Fruit fly (Drosophila melanogaster) whole organism, pupa: ENCODE measurements around the gene CG5921.

ENCODE experiments used
- CG10348 ChIP-seq: fragments of 200-800 bp; sonication (Bioruptor generic); IDR thresholded peaks from 2 replicates; pipeline ENCODE4 v1.3.6; 2022; ENCODE audit warnings: missing biosample characterization, missing genetic modification characterization
- CG12605 ChIP-seq: fragments of 200-800 bp; sonication (Bioruptor generic); IDR thresholded peaks from 2 replicates; pipeline ENCODE4 v1.3.6; 2022; ENCODE audit warnings: missing biosample characterization, missing genetic modification characterization
- CG13204 ChIP-seq: fragments of 200-800 bp; sonication (Bioruptor generic); optimal IDR thresholded peaks from 2 replicates; lab custom pipeline; 2018; ENCODE audit warnings: missing biosample characterization, mild to moderate bottlenecking, missing genetic modification characterization, moderate library complexity
- CG14655 ChIP-seq: fragments of 200-800 bp; sonication (Bioruptor generic); optimal IDR thresholded peaks from 3 replicates; lab custom pipeline; 2017; ENCODE audit warnings: mild to moderate bottlenecking, missing biosample characterization, missing genetic modification reagents, missing genetic modification characterization
- CG15710 ChIP-seq: fragments of 200-800 bp; sonication (Bioruptor generic); optimal IDR thresholded peaks from 2 replicates; lab custom pipeline; 2018; ENCODE audit warnings: missing biosample characterization, mild to moderate bottlenecking, missing genetic modification characterization, moderate library complexity
- CG17806 ChIP-seq: fragments of 200-800 bp; sonication (Bioruptor generic); optimal IDR thresholded peaks from 2 replicates; lab custom pipeline; 2018; ENCODE audit warnings: missing biosample characterization, mild to moderate bottlenecking, missing genetic modification characterization, moderate library complexity
- CG32121 ChIP-seq: fragments of 200-800 bp; sonication (Bioruptor generic); IDR thresholded peaks from 2 replicates; pipeline ENCODE4 v1.3.6; 2022; ENCODE audit warnings: missing biosample characterization, missing genetic modification characterization
- CG34367 ChIP-seq: fragments of 200-800 bp; sonication (Bioruptor generic); optimal IDR thresholded peaks from 2 replicates; lab custom pipeline; 2018; ENCODE audit warnings: missing biosample characterization, mild to moderate bottlenecking, missing genetic modification characterization
- CG4496 ChIP-seq: fragments of 200-800 bp; sonication (Bioruptor generic); IDR thresholded peaks from 3 replicates; pipeline ENCODE4 v1.3.6; 2022; ENCODE audit warnings: missing biosample characterization, missing genetic modification characterization
- CG8159 ChIP-seq: fragments of 200-800 bp; sonication (Bioruptor generic); optimal IDR thresholded peaks from 3 replicates; lab custom pipeline; 2018; ENCODE audit warnings: missing biosample characterization, mild to moderate bottlenecking, missing genetic modification characterization, moderate library complexity
- CG8301 ChIP-seq: fragments of 200-800 bp; sonication (Bioruptor generic); optimal IDR thresholded peaks from 2 replicates; lab custom pipeline; 2018; ENCODE audit warnings: missing biosample characterization, mild to moderate bottlenecking, missing genetic modification characterization
- CG9948 ChIP-seq: fragments of 200-800 bp; sonication (Bioruptor generic); optimal IDR thresholded peaks from 2 replicates; lab custom pipeline; 2018; ENCODE audit warnings: missing biosample characterization, mild to moderate bottlenecking, missing genetic modification characterization, moderate library complexity
- D1 ChIP-seq: fragments of 200-800 bp; sonication (Bioruptor generic); optimal IDR thresholded peaks from 2 replicates; lab custom pipeline; 2018; ENCODE audit warnings: missing biosample characterization, mild to moderate bottlenecking, missing genetic modification characterization, moderate library complexity
- EcR ChIP-seq: fragments of 200-800 bp; sonication (Bioruptor generic); optimal IDR thresholded peaks from 3 replicates; lab custom pipeline; 2019; ENCODE audit warnings: missing biosample characterization, missing genetic modification characterization, mild to moderate bottlenecking, moderate library complexity, missing genetic modification reagents
- Ets98B ChIP-seq: fragments of 200-800 bp; sonication (Bioruptor generic); IDR thresholded peaks from 2 replicates; pipeline ENCODE4 v1.3.6; 2022; ENCODE audit warnings: missing biosample characterization, missing genetic modification characterization
- Pif1A ChIP-seq: fragments of 200-800 bp; sonication (Bioruptor generic); optimal IDR thresholded peaks from 3 replicates; lab custom pipeline; 2016; ENCODE audit warnings: missing biosample characterization, missing genetic modification characterization
- Pif1B ChIP-seq: fragments of 200-800 bp; sonication (Bioruptor generic); optimal IDR thresholded peaks from 3 replicates; lab custom pipeline; 2016; ENCODE audit warnings: missing biosample characterization, missing genetic modification characterization
- Snoo ChIP-seq: fragments of 200-800 bp; sonication (Bioruptor generic); optimal IDR thresholded peaks from 3 replicates; lab custom pipeline; 2017; ENCODE audit warnings: missing biosample characterization, mild to moderate bottlenecking, missing genetic modification characterization, inconsistent platforms
- fd96Ca ChIP-seq: fragments of 200-800 bp; sonication (Bioruptor generic); IDR thresholded peaks from 3 replicates; pipeline ENCODE4 v1.3.6; 2022; ENCODE audit warnings: missing biosample characterization, missing genetic modification characterization
- gl ChIP-seq: fragments of 200-800 bp; sonication (Bioruptor generic); optimal IDR thresholded peaks from 2 replicates; lab custom pipeline; 2018; ENCODE audit warnings: missing biosample characterization, mild to moderate bottlenecking, missing genetic modification characterization
- rn ChIP-seq: fragments of 200-800 bp; sonication (Bioruptor generic); IDR thresholded peaks from 2 replicates; pipeline ENCODE4 v1.3.6; 2022; ENCODE audit warnings: missing biosample characterization, missing genetic modification characterization

The CG5921 gene

DNA sequence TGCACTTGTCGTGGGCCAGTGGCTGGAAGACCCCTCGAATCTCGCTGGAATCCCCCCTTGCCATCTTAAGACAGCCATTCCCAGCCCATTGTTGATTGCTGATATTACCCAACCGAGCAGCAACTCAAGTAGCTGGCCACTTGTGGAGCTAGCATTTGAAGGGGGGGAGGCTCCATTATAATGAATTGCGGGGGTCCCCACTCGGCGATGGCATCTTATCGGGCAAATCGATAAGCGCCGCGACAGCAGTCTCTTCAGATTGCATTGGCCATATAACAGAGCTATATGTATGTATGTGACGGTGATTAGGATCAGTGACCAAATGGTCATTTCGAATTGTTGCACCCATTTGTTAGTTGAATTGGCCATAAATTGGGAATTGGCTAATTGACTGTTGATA is 11.5 kb downstream of the CG5921 start:
- TF ChIP-seq EcR (GFP tag; lab: Kevin White, UChicago) (peak; percentile 35), CG8301 (no peak)

DNA sequence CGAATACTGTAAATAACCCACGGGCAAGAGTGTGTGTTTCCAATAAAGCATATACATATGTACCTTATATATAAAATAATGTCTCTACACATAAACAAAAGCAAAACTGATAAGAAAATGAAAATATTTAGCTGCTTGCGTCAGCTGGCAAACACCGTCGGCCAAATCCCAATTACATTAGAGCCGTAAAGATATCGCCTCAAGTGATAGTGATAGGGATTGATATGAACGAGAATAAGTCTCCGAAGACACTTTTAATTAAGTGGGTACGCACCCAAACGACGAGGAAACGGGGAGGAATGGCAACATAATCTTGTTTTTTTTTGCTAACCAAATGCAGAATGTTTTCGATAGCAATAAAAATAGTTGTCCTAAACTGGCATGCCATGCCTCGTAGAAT is 13.9 kb downstream of the CG5921 start:
- TF ChIP-seq CG34367 (tag; lab: Kevin White, UChicago) (no peak), CG9948 (tag; lab: Kevin White, UChicago) (no peak), CG12605 (GFP tag; lab: Robert Waterston, UW) (no peak), CG17806 (tag; lab: Kevin White, UChicago) (no peak), CG13204 (GFP tag; lab: Kevin White, UChicago) (no peak), CG15710 (tag; lab: Kevin White, UChicago) (no peak), Ets98B (GFP tag; lab: Robert Waterston, UW) (no peak), CG4496 (GFP tag; lab: Robert Waterston, UW) (no peak), CG8301 (no peak), D1 (tag; lab: Kevin White, UChicago) (no peak), Snoo (no peak), CG10348 (no peak), Pif1B (GFP tag; lab: Kevin White, UChicago) (no peak), Pif1A (GFP tag; lab: Kevin White, UChicago) (no peak), EcR (GFP tag; lab: Kevin White, UChicago) (no peak), CG32121 (GFP tag; lab: Robert Waterston, UW) (no peak)
- TF ChIP-seq, all 21 proteins: peak for 0

DNA sequence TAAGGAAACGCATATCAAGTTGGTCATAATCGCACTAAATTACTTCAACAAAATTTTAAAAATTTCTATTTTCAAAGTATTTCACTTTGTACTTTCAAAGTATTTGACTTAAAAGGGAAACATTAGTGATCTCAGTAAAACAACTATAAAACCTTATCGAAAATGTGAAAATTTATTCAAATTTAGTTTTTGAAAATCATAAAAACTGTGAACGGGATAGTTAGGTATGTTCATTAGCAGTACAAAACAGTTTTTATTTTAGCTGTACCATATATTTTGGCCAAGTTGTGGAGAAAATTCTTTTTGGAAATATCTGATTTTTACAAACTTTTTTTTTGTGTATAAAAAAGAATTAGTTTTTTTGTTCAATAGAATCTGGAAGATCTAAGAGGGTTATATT is 15.7 kb downstream of the CG5921 start, which contains the start of gene CG43115:
TSS of gene CG43115 (minus strand) at position 101 of the 400 bp plus-strand sequence.
- TF ChIP-seq CG10348 (no peak), CG15710 (tag; lab: Kevin White, UChicago) (no peak), Snoo (no peak), CG13204 (GFP tag; lab: Kevin White, UChicago) (no peak), CG9948 (tag; lab: Kevin White, UChicago) (no peak), CG4496 (GFP tag; lab: Robert Waterston, UW) (no peak), CG17806 (tag; lab: Kevin White, UChicago) (no peak), Ets98B (GFP tag; lab: Robert Waterston, UW) (no peak), gl (no peak), CG32121 (GFP tag; lab: Robert Waterston, UW) (no peak), EcR (GFP tag; lab: Kevin White, UChicago) (no peak), CG34367 (tag; lab: Kevin White, UChicago) (no peak), Pif1A (GFP tag; lab: Kevin White, UChicago) (no peak), CG8159 (tag; lab: Kevin White, UChicago) (no peak), Pif1B (GFP tag; lab: Kevin White, UChicago) (no peak)

DNA sequence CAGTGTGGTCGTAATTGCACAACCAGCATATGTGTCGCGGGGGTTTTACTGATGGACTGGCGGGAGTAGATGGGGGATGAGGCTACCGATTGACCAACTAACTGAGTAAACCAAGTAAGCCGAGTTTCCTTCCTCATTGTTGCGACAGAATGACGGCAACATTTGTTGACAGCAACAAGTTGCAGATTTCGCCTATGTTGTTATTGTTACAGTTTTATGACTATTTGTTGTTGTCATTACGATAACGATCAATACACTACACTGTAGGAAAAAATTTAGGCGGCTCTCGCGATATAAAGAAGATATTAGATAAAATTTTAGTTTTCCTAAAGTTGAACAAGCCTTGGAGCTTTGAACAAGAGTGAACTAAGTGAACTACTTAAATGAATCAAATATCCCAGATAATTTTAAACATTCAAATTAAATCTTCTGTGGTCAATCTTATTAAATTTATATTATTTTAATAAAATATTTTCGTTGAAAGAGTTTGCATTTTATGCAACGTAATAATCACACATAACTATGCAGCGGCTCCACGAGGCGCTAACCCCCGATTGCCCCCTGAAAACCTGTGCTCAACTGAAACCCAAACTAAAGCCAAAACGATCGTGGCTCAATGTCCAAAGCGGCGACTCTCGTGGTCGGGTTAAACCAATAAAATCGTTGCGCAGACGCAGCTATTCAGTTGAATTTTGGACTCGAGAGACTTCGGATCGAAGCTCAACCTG is 16.8 kb downstream of the CG5921 start, which contains the start of gene CG5928:
TSS of gene CG5928 (plus strand) at position 678 of the 728 bp plus-strand sequence.
- no peak for TF ChIP-seq CG10348
- TF ChIP-seq fd96Ca (GFP tag; lab: Robert Waterston, UW), result no peak
- no peak for TF ChIP-seq CG14655 (GFP tag; lab: Kevin White, UChicago)
- TF ChIP-seq CG32121 (GFP tag; lab: Robert Waterston, UW), result 0 out of 2 replicates have a peak, but pooled peaks have one; percentile 7
- TF ChIP-seq Snoo, result no peak
- no peak for TF ChIP-seq CG8301
- TF ChIP-seq CG17806 (tag; lab: Kevin White, UChicago), result no peak
- no peak for TF ChIP-seq EcR (GFP tag; lab: Kevin White, UChicago)
- TF ChIP-seq CG4496 (GFP tag; lab: Robert Waterston, UW), result no peak

DNA sequence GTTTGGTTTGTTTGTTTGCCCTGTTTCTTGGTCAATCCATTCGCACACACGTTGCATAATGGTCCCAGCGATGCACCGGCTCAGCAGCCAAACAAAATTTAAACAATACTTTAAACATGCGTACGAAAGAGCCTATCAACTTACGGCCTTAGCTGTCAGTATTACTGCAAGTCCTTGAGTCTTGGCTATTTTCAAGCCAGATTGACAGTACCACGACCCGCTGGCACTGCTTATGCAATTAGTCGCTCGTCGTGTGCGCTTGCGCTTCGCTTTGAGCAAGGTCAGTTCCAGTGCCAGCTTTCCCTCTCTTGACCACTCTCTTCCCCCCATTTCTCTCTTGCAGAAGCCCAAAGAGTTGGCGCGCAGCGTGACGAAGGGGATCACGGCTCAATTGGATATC is 18.1 kb downstream of the CG5921 start:
- TF ChIP-seq CG4496 (GFP tag; lab: Robert Waterston, UW) (no peak), CG15710 (tag; lab: Kevin White, UChicago) (no peak), CG34367 (tag; lab: Kevin White, UChicago) (no peak), gl (no peak), CG12605 (GFP tag; lab: Robert Waterston, UW) (no peak), CG14655 (GFP tag; lab: Kevin White, UChicago) (no peak)

DNA sequence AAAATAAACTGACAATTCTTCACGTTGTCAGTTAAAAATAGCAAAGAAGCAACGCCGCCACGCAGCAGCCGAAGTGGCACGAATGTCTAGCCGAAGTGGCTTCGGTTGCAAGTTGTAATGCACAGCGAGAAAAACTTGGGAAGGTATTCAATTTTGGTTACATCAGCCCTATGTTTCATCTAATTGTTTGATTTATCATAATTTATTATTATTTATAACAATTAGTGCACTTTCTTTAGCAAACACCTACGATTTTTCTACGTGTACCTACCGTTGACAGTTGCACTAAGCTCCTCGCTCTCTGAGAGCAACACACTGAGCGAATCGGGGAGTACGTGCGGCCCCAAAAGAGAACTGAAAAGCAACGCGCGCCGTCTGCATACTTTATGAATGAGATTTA is 24.2 kb downstream of the CG5921 start, which contains the start of gene Tsp5D:
TSS of gene Tsp5D (minus strand) at position 13 of the 400 bp plus-strand sequence.
- TF ChIP-seq Snoo (peak; percentile 52), CG14655 (GFP tag; lab: Kevin White, UChicago) (peak; percentile 99), CG34367 (tag; lab: Kevin White, UChicago) (peak; percentile 93), CG10348 (peak; percentile 95), CG17806 (tag; lab: Kevin White, UChicago) (peak; percentile 97), CG15710 (tag; lab: Kevin White, UChicago) (peak; percentile 93), EcR (GFP tag; lab: Kevin White, UChicago) (no peak), CG9948 (tag; lab: Kevin White, UChicago) (peak; percentile 95), rn (GFP tag; lab: Robert Waterston, UW) (peak; percentile 99), CG4496 (GFP tag; lab: Robert Waterston, UW) (peak; percentile 99), CG32121 (GFP tag; lab: Robert Waterston, UW) (peak; percentile 99), fd96Ca (GFP tag; lab: Robert Waterston, UW) (peak; percentile 99), CG8159 (tag; lab: Kevin White, UChicago) (peak; percentile 96), CG12605 (GFP tag; lab: Robert Waterston, UW) (peak; percentile 99), Pif1B (GFP tag; lab: Kevin White, UChicago) (peak; percentile 90), D1 (tag; lab: Kevin White, UChicago) (peak; percentile 54), Ets98B (GFP tag; lab: Robert Waterston, UW) (peak; percentile 99), CG8301 (peak; percentile 99), gl (peak; percentile 89), CG13204 (GFP tag; lab: Kevin White, UChicago) (peak; percentile 86), Pif1A (GFP tag; lab: Kevin White, UChicago) (peak; percentile 90)
